Fruit fly (Drosophila melanogaster) whole organism, embryonic: ENCODE measurements around the gene CG9150.

Source experiments
- Abd-B ChIP-seq: fragments of 200-800 bp; sonication (Bioruptor generic); optimal IDR thresholded peaks from 2 replicates; lab custom pipeline; 2018; ENCODE audit warnings: missing biosample characterization, mild to moderate bottlenecking, missing genetic modification characterization, moderate library complexity
- Adf1 ChIP-seq: fragments of 200-800 bp; sonication (Bioruptor generic); IDR thresholded peaks from 2 replicates; pipeline ENCODE4 v1.3.6; 2022; ENCODE audit warnings: missing biosample characterization, missing genetic modification characterization
- Antp ChIP-seq: fragments of 200-800 bp; sonication (Bioruptor generic); optimal IDR thresholded peaks from 3 replicates; lab custom pipeline; 2016; ENCODE audit warnings: missing biosample characterization, missing genetic modification characterization
- CG10147 ChIP-seq: fragments of 200-800 bp; sonication (Bioruptor generic); optimal IDR thresholded peaks from 2 replicates; lab custom pipeline; 2019; ENCODE audit warnings: missing biosample characterization, mild to moderate bottlenecking, missing genetic modification characterization, moderate library complexity
- CG10274 ChIP-seq: fragments of 200-800 bp; sonication (Bioruptor generic); optimal IDR thresholded peaks from 3 replicates; lab custom pipeline; 2017; ENCODE audit warnings: missing biosample characterization, mild to moderate bottlenecking, missing genetic modification characterization
- CG11504 ChIP-seq: fragments of 200-800 bp; sonication (Bioruptor generic); optimal IDR thresholded peaks from 3 replicates; lab custom pipeline; 2019; ENCODE audit warnings: missing biosample characterization, mild to moderate bottlenecking, missing genetic modification characterization, moderate library complexity
- CG12236 ChIP-seq: fragments of 200-800 bp; sonication (Bioruptor generic); optimal IDR thresholded peaks from 2 replicates; lab custom pipeline; 2016; ENCODE audit warnings: missing biosample characterization, missing genetic modification characterization
- CG14441 ChIP-seq: fragments of 200-800 bp; sonication (Bioruptor generic); IDR thresholded peaks from 2 replicates; pipeline ENCODE4 v1.3.6; 2022; ENCODE audit warnings: missing biosample characterization, missing genetic modification characterization
- CG15073 ChIP-seq: fragments of 200-800 bp; sonication (Bioruptor generic); optimal IDR thresholded peaks from 2 replicates; lab custom pipeline; 2016; ENCODE audit warnings: missing biosample characterization, missing genetic modification characterization
- CG15269 ChIP-seq: fragments of 200-800 bp; sonication (Bioruptor generic); optimal IDR thresholded peaks from 2 replicates; lab custom pipeline; 2018; ENCODE audit warnings: missing biosample characterization, mild to moderate bottlenecking, missing genetic modification characterization, moderate library complexity
- CG15696 ChIP-seq: fragments of 200-800 bp; sonication (Bioruptor generic); optimal IDR thresholded peaks from 2 replicates; lab custom pipeline; 2019; ENCODE audit warnings: missing biosample characterization, mild to moderate bottlenecking, missing genetic modification characterization, moderate library complexity
- CG1603 ChIP-seq: fragments of 200-800 bp; sonication (Bioruptor generic); optimal IDR thresholded peaks from 2 replicates; lab custom pipeline; 2019; ENCODE audit warnings: missing biosample characterization, mild to moderate bottlenecking, missing genetic modification characterization, moderate library complexity
- CG16863 ChIP-seq: fragments of 200-800 bp; sonication (Bioruptor generic); optimal IDR thresholded peaks from 3 replicates; lab custom pipeline; 2016; ENCODE audit warnings: missing biosample characterization, missing genetic modification characterization
- CG31441 ChIP-seq: fragments of 200-800 bp; sonication (Bioruptor generic); IDR thresholded peaks from 2 replicates; pipeline ENCODE4 v1.3.6; 2022; ENCODE audit warnings: missing biosample characterization, missing genetic modification characterization
- CG3281 ChIP-seq: fragments of 200-800 bp; sonication (Bioruptor generic); optimal IDR thresholded peaks from 3 replicates; lab custom pipeline; 2017; ENCODE audit warnings: missing biosample characterization, mild to moderate bottlenecking, missing genetic modification characterization
- CG3838 ChIP-seq: fragments of 200-800 bp; sonication (Bioruptor generic); optimal IDR thresholded peaks from 3 replicates; lab custom pipeline; 2016; ENCODE audit warnings: missing biosample characterization, missing genetic modification characterization
- CG3995 ChIP-seq: fragments of 200-800 bp; sonication (Bioruptor generic); optimal IDR thresholded peaks from 3 replicates; lab custom pipeline; 2016; ENCODE audit warnings: missing biosample characterization, missing genetic modification characterization
- CG4854 ChIP-seq: fragments of 200-800 bp; sonication (Bioruptor generic); optimal IDR thresholded peaks from 2 replicates; lab custom pipeline; 2016; ENCODE audit warnings: missing biosample characterization, missing genetic modification characterization, inconsistent platforms
- CG6175 ChIP-seq: fragments of 200-800 bp; sonication (Bioruptor generic); IDR thresholded peaks from 3 replicates; pipeline ENCODE4 v1.3.6; 2022; ENCODE audit warnings: missing biosample characterization, missing genetic modification characterization
- CG6272 ChIP-seq: fragments of 200-800 bp; sonication (Bioruptor generic); IDR thresholded peaks from 2 replicates; pipeline ENCODE4 v1.3.6; 2022; ENCODE audit warnings: missing biosample characterization, missing genetic modification characterization
- CG7556 ChIP-seq: fragments of 200-800 bp; sonication (Bioruptor generic); optimal IDR thresholded peaks from 2 replicates; lab custom pipeline; 2017; ENCODE audit warnings: missing biosample characterization, mild to moderate bottlenecking, missing genetic modification characterization
- CG7786 ChIP-seq: fragments of 200-800 bp; sonication (Bioruptor generic); optimal IDR thresholded peaks from 2 replicates; lab custom pipeline; 2016; ENCODE audit warnings: missing biosample characterization, missing genetic modification characterization
- CHES-1-like ChIP-seq: fragments of 200-800 bp; sonication (Bioruptor generic); optimal IDR thresholded peaks from 2 replicates; lab custom pipeline; 2016; ENCODE audit warnings: missing biosample characterization, missing genetic modification characterization
- Chrac-16 ChIP-seq: fragments of 200-800 bp; sonication (Bioruptor generic); optimal IDR thresholded peaks from 3 replicates; lab custom pipeline; 2016; ENCODE audit warnings: missing biosample characterization, missing genetic modification characterization
- Elba2 ChIP-seq: fragments of 200-800 bp; sonication (Bioruptor generic); optimal IDR thresholded peaks from 3 replicates; lab custom pipeline; 2016; ENCODE audit warnings: missing biosample characterization, missing genetic modification characterization
- Ets65A ChIP-seq: fragments of 200-800 bp; sonication (Bioruptor generic); peaks from one replicate; lab custom pipeline; 2016; ENCODE audit warnings: missing biosample characterization, missing genetic modification characterization
- GATAe ChIP-seq: fragments of 200-800 bp; sonication (Bioruptor generic); conservative IDR thresholded peaks from 2 replicates; pipeline ENCODE4 v1.3.6; 2022; ENCODE audit warnings: missing biosample characterization, missing genetic modification characterization
- Hmx ChIP-seq: fragments of 200-800 bp; sonication (Bioruptor generic); optimal IDR thresholded peaks from 2 replicates; lab custom pipeline; 2016; ENCODE audit warnings: missing biosample characterization, missing genetic modification characterization
- Max ChIP-seq: fragments of 200-800 bp; sonication (Bioruptor generic); optimal IDR thresholded peaks from 2 replicates; lab custom pipeline; 2016; ENCODE audit warnings: missing biosample characterization, mild to moderate bottlenecking, missing genetic modification characterization
- Med ChIP-seq: fragments of 200-800 bp; sonication (Bioruptor generic); peaks from one replicate; lab custom pipeline; 2016; ENCODE audit warnings: missing biosample characterization, missing genetic modification characterization, mild to moderate bottlenecking, inconsistent platforms, moderate library complexity
- Mrtf ChIP-seq: fragments of 200-800 bp; sonication (Bioruptor generic); IDR thresholded peaks from 3 replicates; pipeline ENCODE4 v1.3.6; 2022; ENCODE audit warnings: missing biosample characterization, missing genetic modification characterization
- Sox100B ChIP-seq: fragments of 200-800 bp; sonication (Bioruptor generic); optimal IDR thresholded peaks from 3 replicates; lab custom pipeline; 2018; ENCODE audit warnings: missing biosample characterization, mild to moderate bottlenecking, missing genetic modification characterization
- Sry-β ChIP-seq: fragments of 200-800 bp; sonication (Bioruptor generic); optimal IDR thresholded peaks from 2 replicates; lab custom pipeline; 2018; ENCODE audit warnings: missing biosample characterization, mild to moderate bottlenecking, missing genetic modification characterization, moderate library complexity
- Sry-δ ChIP-seq: fragments of 200-800 bp; sonication (Bioruptor generic); optimal IDR thresholded peaks from 2 replicates; lab custom pipeline; 2016; ENCODE audit warnings: missing biosample characterization, missing genetic modification characterization
- Taf1 ChIP-seq: fragments of 200-800 bp; sonication (Bioruptor generic); IDR thresholded peaks from 2 replicates; pipeline ENCODE4 v1.3.6; 2022; ENCODE audit warnings: missing biosample characterization, missing genetic modification characterization
- ab ChIP-seq: fragments of 200-800 bp; sonication (Bioruptor generic); optimal IDR thresholded peaks from 2 replicates; lab custom pipeline; 2016; ENCODE audit warnings: missing biosample characterization, missing genetic modification characterization
- amos ChIP-seq: fragments of 200-800 bp; sonication (Bioruptor generic); IDR thresholded peaks from 2 replicates; pipeline ENCODE4 v1.3.6; 2022; ENCODE audit warnings: missing biosample characterization, missing genetic modification characterization; ENCODE audit not compliant: partially characterized antibody
- az2 ChIP-seq: fragments of 200-800 bp; sonication (Bioruptor generic); optimal IDR thresholded peaks from 3 replicates; lab custom pipeline; 2016; ENCODE audit warnings: missing biosample characterization, missing genetic modification characterization
- bowl ChIP-seq: fragments of 200-800 bp; sonication (Bioruptor generic); IDR thresholded peaks from 2 replicates; pipeline ENCODE4 v1.3.6; 2022; ENCODE audit warnings: missing biosample characterization, missing genetic modification characterization
- bsh ChIP-seq, 2 experiments: fragments of 200-800 bp; sonication (Bioruptor generic); optimal IDR thresholded peaks; 2 replicates each; lab custom pipeline; 2017 to 2018; ENCODE audit warnings: mild to moderate bottlenecking in 2 of 2, missing biosample characterization in 2 of 2, missing genetic modification characterization in 2 of 2, moderate library complexity in 1 of 2
- cad ChIP-seq: fragments of >200 bp; optimal IDR thresholded peaks from 2 replicates; lab custom pipeline; 2017; ENCODE audit warnings: missing biosample characterization, missing genetic modification characterization
- dan ChIP-seq: fragments of 200-800 bp; sonication (Bioruptor generic); IDR thresholded peaks from 2 replicates; pipeline ENCODE4 v1.3.6; 2022; ENCODE audit warnings: missing biosample characterization, missing genetic modification characterization
- fu2 ChIP-seq: fragments of 200-800 bp; sonication (Bioruptor generic); optimal IDR thresholded peaks from 2 replicates; lab custom pipeline; 2016; ENCODE audit warnings: missing biosample characterization, missing genetic modification characterization
- gro ChIP-seq: fragments of 200-800 bp; sonication (Bioruptor generic); optimal IDR thresholded peaks from 2 replicates; lab custom pipeline; 2016; ENCODE audit warnings: missing biosample characterization, missing genetic modification characterization
- gsb ChIP-seq: fragments of 200-800 bp; sonication (Bioruptor generic); IDR thresholded peaks from 2 replicates; pipeline ENCODE4 v1.3.6; 2022; ENCODE audit warnings: missing biosample characterization, missing genetic modification characterization
- insv ChIP-seq, 2 experiments: fragments of 200-800 bp; sonication (Bioruptor generic); optimal IDR thresholded peaks; 3 replicates each; lab custom pipeline; 2016 to 2018; ENCODE audit warnings: missing biosample characterization in 2 of 2, missing genetic modification characterization in 2 of 2
- onecut ChIP-seq: fragments of 200-800 bp; sonication (Bioruptor generic); IDR thresholded peaks from 2 replicates; pipeline ENCODE4 v1.3.6; 2022; ENCODE audit warnings: missing biosample characterization, missing genetic modification characterization
- prd ChIP-seq, 3 experiments: fragments of >200 bp in 2 of 3; fragments of 200-800 bp in 1 of 3; sonication (Bioruptor generic) in 1 of 3; optimal IDR thresholded peaks in 2 of 3; IDR thresholded peaks in 1 of 3; 2 replicates in 2 of 3; 3 replicates in 1 of 3; pipeline versions ENCODE4 v1.3.6 to Lab custom; 2017 to 2022; ENCODE audit warnings: missing biosample characterization in 1 of 3, missing genetic modification characterization in 1 of 3
- salm ChIP-seq: fragments of 200-800 bp; sonication (Bioruptor generic); optimal IDR thresholded peaks from 2 replicates; lab custom pipeline; 2018; ENCODE audit warnings: missing biosample characterization, mild to moderate bottlenecking, missing genetic modification characterization
- sens ChIP-seq: fragments of 200-800 bp; sonication (Bioruptor generic); peaks from one replicate; lab custom pipeline; 2016; ENCODE audit warnings: missing biosample characterization, missing genetic modification characterization
- ssp ChIP-seq: fragments of 200-800 bp; sonication (Bioruptor generic); IDR thresholded peaks from 2 replicates; pipeline ENCODE4 v1.3.6; 2022; ENCODE audit warnings: missing biosample characterization, missing genetic modification characterization
- zen ChIP-seq: fragments of 200-800 bp; sonication (Bioruptor generic); optimal IDR thresholded peaks from 3 replicates; lab custom pipeline; 2018; ENCODE audit warnings: missing biosample characterization, mild to moderate bottlenecking, missing genetic modification characterization, moderate library complexity

Gene CG9150

DNA sequence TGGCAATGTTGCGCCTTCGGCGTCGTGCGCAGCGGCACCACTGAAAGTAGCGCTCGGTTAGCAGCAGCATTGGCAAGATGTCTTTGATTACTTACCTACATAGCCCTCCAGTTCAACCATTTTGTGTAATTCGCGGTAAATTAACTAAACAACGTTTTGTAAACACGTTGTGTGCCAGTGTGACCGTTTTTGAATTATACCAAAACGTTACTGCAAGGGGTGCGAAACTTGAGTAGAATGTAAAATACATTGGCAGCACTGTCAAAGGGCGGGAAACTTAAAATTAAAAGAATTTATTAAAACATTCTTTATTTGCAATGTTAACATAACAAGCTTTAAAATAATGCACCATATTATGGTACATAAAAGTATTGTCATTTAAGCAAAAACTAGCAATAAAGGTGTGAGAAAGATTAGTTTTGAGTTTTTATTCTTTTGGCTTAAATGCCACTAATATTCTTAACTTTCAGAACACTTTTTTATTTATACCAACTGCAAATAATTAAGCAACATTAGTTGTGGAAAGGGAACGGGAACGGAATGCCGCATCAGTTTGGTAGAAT, 44.0 kb downstream of the CG9150 start, which contains the start of gene CG9107 (continued):
- no peak for TF ChIP-seq prd (optimal IDR thresholded peaks at IDR 0.05; lab: Kevin White, UChicago)
- no peak for TF ChIP-seq prd (GFP tag; IDR thresholded peaks at IDR 0.05; lab: Robert Waterston, UW)
- TF ChIP-seq CG3838 (GFP tag; lab: Kevin White, UChicago): no peak
- no peak for TF ChIP-seq CG6272 (GFP tag; lab: Robert Waterston, UW)
- no peak for TF ChIP-seq ab
- no peak for TF ChIP-seq Abd-B (GFP tag; lab: Kevin White, UChicago)
- TF ChIP-seq zen (tag; lab: Kevin White, UChicago): peak; percentile 22
- TF ChIP-seq CG7556 (GFP tag; lab: Kevin White, UChicago): no peak
- no peak for TF ChIP-seq sens (GFP tag; lab: Kevin White, UChicago)
- TF ChIP-seq gro: no peak
- no peak for TF ChIP-seq CG15696 (tag; lab: Kevin White, UChicago)
- TF ChIP-seq Mrtf (GFP tag; lab: Robert Waterston, UW): no peak
- TF ChIP-seq CG15073 (GFP tag; lab: Kevin White, UChicago): no peak
- TF ChIP-seq bsh (GFP tag; optimal IDR thresholded peaks at IDR 0.05; lab: Kevin White, UChicago): no peak
- TF ChIP-seq cad: no peak
- TF ChIP-seq GATAe: no peak
- no peak for TF ChIP-seq Sox100B (GFP tag; lab: Kevin White, UChicago)
- no peak for TF ChIP-seq Sry-β (GFP tag; lab: Kevin White, UChicago)
- no peak for TF ChIP-seq CG16863 (GFP tag; lab: Kevin White, UChicago)
- TF ChIP-seq CG15269: no peak
- no peak for TF ChIP-seq CG6175
- TF ChIP-seq Max (GFP tag; lab: Kevin White, UChicago): peak; percentile 47
- TF ChIP-seq gsb (GFP tag; lab: Robert Waterston, UW): no peak
- no peak for TF ChIP-seq Taf1
- peak; percentile 32 for TF ChIP-seq CHES-1-like
- peak; percentile 18 for TF ChIP-seq Sry-δ (GFP tag; lab: Kevin White, UChicago)
- no peak for TF ChIP-seq Adf1
- peak; percentile 0 for TF ChIP-seq CG11504
- TF ChIP-seq CG10274 (GFP tag; lab: Kevin White, UChicago): no peak
- TF ChIP-seq onecut: no peak
- no peak for TF ChIP-seq Elba2 (GFP tag; lab: Kevin White, UChicago)
- no peak for TF ChIP-seq Antp (GFP tag; lab: Kevin White, UChicago)
- TF ChIP-seq CG12236 (GFP tag; lab: Kevin White, UChicago): no peak
- no peak for TF ChIP-seq ssp (GFP tag; lab: Robert Waterston, UW)
- TF ChIP-seq insv (GFP tag; optimal IDR thresholded peaks at IDR 0.05; lab: Kevin White, UChicago): no peak
- TF ChIP-seq dan (GFP tag; lab: Robert Waterston, UW): no peak
- TF ChIP-seq CG3281 (GFP tag; lab: Kevin White, UChicago): no peak
- TF ChIP-seq amos (GFP tag; lab: Robert Waterston, UW): peak; percentile 18; the same call in 1 of the 2 replicates
- TF ChIP-seq fu2 (GFP tag; lab: Kevin White, UChicago): no peak
- peak; percentile 44 for TF ChIP-seq Med (GFP tag; lab: Kevin White, UChicago)
- peak; percentile 71 for TF ChIP-seq CG1603 (tag; lab: Kevin White, UChicago)
- no peak for TF ChIP-seq Chrac-16 (GFP tag; lab: Kevin White, UChicago)
- 0 out of 2 replicates have a peak, but pooled peaks have one; percentile 11 for TF ChIP-seq CG31441
- no peak for TF ChIP-seq Hmx
- no peak for TF ChIP-seq salm (tag; lab: Kevin White, UChicago)
- no peak for TF ChIP-seq CG10147 (GFP tag; lab: Kevin White, UChicago)
- TF ChIP-seq CG14441 (GFP tag; lab: Robert Waterston, UW): no peak
- TF ChIP-seq bowl (GFP tag; lab: Robert Waterston, UW): no peak
- TF ChIP-seq Ets65A (GFP tag; lab: Kevin White, UChicago): peak; percentile 69
- TF ChIP-seq az2 (GFP tag; lab: Kevin White, UChicago): no peak
- TF ChIP-seq CG7786 (GFP tag; lab: Kevin White, UChicago): no peak
- TF ChIP-seq CG3995: no peak
- no peak for TF ChIP-seq CG4854 (GFP tag; lab: Kevin White, UChicago)
